Fruit fly (Drosophila melanogaster): ENCODE results near the gene CG42238.

CG42238 gene

DNA sequence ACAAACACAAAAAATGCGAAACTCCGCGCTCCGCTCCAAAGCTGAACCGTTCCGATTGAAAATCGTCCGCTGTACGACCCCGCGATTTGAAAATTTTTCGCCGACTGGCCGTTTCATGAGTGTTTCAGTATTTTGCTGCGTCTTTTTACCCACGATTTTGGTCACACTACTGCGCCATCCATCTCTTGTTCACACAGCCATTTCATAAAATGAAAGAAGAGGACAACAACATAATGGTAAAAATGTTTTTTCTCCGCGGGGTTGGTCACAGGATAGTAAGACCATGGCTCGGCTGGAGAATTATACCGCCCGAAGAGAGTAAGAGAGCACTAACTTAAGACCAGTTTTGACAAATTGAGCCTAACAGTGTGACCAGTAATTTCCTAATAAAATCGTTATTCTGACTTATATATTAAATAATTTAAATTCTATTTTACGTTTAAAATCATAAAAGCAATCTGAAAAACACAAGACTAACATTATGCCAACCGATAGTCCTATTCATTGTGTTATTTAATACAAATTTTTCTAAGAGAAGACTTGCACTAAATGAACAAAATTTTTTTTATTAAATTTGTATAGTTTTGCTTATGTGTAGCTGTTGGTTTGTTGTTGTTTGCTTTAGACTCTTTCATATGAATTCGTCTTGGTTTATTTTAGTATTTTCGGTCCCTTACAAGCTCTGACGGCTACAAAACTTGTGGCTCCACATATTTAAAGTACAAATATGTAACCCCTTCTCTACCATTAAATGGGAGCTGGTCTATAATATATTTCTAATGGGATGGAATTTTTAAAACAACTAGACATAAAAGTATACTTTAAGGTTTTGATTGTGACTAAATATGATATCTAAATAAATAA, at the start of gene CG42238:
CG42238 (minus strand) TSS at position 292 of the 864 bp plus-strand sequence.
- no peak for TF ChIP-seq CG17801 (GFP tag; optimal IDR thresholded peaks at IDR 0.05; ENCODE audit: partially characterized antibody)

DNA sequence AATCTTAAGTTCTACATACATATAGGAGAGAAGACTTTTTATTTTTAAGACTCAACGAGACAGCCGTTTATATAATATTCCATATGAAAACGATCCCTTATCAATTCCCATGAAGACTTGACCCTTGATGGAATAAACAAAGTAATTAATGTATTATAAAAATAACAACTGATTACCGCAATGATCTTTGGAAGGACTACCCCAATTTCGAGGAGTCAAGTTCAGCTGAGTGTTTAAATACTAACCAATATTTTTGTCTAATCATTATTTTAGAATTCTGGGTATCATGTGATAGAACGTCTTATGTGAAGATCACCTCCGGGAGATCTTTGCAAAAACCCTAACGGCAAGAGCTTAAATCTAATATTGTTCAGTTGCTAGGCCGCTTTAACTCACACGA, 45.9 kb upstream of the CG42238 start:
- no peak for TF ChIP-seq CG17801 (GFP tag; optimal IDR thresholded peaks at IDR 0.05; ENCODE audit: partially characterized antibody)

DNA sequence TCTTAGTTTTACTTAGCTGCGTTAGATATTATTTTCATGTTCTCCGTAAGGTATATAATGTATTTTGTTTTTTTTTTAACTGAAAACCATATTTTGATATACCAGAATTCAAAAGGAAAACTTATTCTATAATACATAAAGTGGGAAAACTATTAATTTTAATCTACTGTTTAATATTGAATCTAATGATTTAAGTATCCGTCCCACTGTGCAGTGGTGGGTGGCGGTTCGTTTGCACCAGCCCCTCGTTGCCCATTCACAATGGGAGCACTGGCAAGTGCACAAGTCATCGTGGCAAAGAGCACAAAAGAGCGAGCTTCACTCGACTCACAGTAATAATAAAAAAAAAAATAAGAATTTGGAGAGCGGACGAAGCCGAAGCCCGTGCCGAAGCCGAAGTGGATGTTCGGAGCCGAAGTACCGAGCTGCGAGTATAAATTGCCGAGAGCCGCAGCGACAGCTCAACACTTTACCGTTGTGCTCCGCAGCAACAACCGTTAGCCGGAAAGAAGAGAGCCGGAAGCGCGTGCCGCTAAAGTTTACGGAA, 44.6 kb upstream of the CG42238 start, which contains the start of gene CG34136:
CG34136 (plus strand) TSS at position 475 of the 547 bp plus-strand sequence.
- peak; percentile 74 for TF ChIP-seq CG17801 (GFP tag; optimal IDR thresholded peaks at IDR 0.05; ENCODE audit: partially characterized antibody)

DNA sequence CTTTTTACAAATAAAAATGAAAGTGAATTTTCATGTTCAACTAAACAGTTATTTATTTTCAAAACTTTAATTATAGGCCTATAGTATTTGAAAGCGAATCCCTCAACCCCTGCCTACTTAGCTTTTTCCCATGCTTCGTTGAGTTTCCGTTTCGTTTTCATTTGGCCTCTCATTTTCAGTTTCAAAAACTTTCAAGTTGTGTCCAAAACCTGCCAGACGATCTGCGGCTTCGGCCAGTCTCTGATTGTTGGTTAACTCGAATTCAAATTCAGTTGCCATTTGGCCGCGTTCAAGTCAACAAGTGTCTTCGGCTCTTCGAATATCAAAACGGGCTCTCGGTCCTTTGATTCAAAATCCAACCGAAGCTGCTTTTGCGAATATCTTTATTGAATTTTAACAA, 39.0 kb upstream of the CG42238 start, which contains the start of gene CG14397:
CG14397 (plus strand) TSS at position 270 of the 400 bp plus-strand sequence.
- no peak for TF ChIP-seq CG17801 (GFP tag; optimal IDR thresholded peaks at IDR 0.05; ENCODE audit: partially characterized antibody)

DNA sequence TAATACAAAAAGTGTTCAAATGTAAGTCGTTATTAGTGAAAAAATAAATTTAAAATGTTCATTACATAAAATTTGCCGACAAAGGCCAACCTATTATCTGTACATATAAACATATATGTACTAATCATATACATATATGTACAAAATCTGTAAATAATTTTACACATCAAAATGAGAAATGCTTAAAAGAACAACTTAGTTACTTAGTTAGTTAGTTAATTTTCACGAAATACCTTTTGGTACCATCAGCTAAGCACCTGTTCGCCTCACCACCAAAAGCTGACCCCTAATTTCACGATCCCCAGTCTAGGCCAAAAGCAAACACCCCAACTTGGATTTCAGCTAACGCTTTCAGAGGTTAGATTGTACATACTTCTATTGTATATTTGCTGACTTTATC, 37.1 kb upstream of the CG42238 start, which contains the start of gene CG9259:
CG9259 (plus strand) TSS at position 301 of the 400 bp plus-strand sequence.
- no peak for TF ChIP-seq CG17801 (GFP tag; optimal IDR thresholded peaks at IDR 0.05; ENCODE audit: partially characterized antibody)

DNA sequence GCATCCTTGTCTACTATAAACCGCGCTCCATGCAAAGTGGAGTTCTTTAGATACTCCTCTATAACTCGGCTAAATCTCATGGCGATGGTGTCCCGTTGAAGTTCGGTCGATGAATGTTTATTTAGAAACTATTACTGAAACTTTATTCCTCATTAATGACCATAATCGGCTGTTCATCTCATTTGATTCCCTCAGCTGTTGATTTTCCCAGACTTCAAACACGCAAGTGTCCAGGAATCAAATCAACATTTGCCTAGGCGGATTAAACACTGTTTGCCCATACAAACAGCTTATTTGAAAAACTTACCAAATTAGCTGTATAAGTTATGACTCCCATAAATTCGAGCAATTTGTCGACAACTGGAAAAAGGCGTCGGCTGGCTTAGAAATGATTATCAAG, 36.7 kb upstream of the CG42238 start, which contains the start of gene ppk13:
ppk13 (minus strand) TSS at position 101 of the 400 bp plus-strand sequence.
- TF ChIP-seq CG17801 (GFP tag; optimal IDR thresholded peaks at IDR 0.05; ENCODE audit: partially characterized antibody) = no peak

DNA sequence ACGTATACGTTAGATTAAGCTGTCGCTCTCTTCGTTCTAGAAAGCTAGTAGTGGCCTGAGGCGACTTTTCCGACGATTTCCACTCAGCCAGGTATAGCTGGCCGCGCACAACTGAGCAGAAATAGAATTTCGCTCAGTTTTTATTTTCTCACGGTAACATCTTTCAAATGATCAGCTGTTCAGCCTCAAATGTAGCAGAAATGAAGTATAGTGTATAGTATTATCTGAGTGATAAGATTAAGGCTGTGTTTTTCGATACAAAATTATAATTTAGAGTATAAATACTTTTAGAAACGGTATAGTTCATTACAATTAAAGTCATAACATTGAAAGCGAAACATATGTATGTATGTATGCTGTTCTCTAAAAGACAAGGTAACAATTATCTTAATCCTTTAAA, 34.4 kb upstream of the CG42238 start, which contains the start of gene CG33509:
CG33509 (minus strand) TSS at position 101 of the 400 bp plus-strand sequence.
- no peak for TF ChIP-seq CG17801 (GFP tag; optimal IDR thresholded peaks at IDR 0.05; ENCODE audit: partially characterized antibody)

DNA sequence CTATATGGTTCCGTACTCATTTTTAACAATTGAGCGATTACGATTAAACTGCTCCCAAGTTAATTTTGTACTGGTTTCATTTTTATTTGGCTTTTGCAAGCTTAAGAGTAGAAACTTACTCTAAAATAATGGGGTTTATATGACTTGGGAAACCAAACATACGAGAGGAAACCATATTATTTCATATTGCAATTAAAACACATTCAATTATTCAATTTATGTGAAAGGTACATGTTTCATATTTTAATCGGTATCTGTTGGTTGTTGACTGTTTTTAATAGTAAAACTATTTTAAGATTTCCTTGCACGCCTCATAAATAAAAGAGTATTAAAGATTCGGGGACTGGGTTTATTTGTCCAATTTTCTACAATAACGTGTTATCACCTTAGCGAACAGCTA, 32.3 kb upstream of the CG42238 start, which contains the start of gene CG33510:
CG33510 (minus strand) TSS at position 59 of the 400 bp plus-strand sequence.
- TF ChIP-seq CG17801 (GFP tag; optimal IDR thresholded peaks at IDR 0.05; ENCODE audit: partially characterized antibody) = no peak

DNA sequence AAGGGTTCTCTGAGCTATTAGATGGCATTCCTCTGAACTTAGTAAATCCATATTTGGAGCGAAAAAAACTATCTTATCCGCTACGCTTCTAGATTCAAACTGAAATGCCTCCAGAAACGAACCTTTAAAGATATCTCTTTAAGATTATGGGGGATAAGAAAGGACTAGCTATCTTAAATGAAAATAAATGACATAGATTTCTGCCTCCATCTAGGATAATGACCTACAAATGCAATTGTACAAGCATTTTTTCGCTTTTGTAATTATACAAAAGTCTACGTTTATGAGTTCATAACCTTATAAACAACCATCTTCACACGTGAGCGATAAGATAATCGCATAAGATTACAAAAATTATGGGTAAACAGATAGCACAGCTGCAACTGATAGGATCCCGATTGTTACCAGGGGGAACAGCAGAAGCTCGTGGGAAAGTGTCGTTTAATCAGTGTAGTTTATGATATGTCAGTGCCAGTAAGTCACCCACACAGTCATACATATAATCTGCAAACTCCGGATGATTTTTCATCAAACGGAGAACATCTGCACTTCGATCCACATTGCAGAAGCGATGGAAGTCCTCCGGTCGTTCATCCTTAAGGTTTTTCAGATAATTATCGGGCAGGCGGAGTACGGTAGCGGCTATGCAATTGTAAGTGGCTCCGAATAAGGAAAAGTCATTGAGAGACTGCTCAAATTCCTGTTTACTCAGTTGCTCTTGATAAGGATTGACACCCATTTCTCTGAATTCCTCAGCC, 30.7 kb upstream of the CG42238 start, which contains the start of gene CG33511:
CG33511 (minus strand) TSS at position 51 of the 758 bp plus-strand sequence.
- TF ChIP-seq CG17801 (GFP tag; optimal IDR thresholded peaks at IDR 0.05; ENCODE audit: partially characterized antibody) = no peak

DNA sequence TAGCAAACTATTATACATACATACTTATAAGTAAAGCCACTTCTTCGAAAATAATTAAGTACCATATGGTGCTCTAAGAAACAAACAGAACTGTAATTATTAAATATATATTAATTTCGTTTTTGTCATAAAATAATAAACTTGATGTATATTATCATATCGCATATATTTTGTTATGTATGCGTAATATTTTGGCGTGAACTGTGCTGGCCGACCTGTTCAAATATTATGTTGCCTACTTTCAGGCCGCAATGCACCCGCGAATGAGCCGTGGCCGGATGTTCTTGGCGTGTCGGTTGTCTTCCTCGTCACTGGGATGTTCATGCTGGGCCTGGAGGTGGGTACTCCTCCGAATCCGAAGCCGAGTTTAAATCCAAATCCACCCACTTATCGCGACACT, 25.9 kb upstream of the CG42238 start:
- no peak for TF ChIP-seq CG17801 (GFP tag; optimal IDR thresholded peaks at IDR 0.05; ENCODE audit: partially characterized antibody)

DNA sequence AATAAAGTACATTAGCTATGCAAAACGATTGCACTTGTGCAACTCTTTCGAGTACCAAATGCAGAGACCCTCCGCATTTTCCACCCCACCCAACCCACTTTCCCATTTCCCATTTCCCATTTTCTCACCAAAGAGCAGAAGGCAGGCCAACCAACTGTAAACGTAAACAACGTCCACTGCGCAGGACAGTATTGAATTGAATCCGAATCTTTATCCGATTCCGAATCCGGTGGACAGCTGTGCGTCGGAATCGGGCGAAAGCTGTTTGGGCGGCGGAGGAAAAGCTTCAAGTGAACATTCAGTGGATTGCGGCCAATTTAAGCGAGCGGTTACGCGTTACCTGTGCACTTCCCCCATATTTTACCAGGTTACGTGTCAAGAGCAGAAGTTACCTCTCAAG, 23.1 kb upstream of the CG42238 start, which contains the start of gene tadr:
tadr (plus strand) TSS at position 301 of the 400 bp plus-strand sequence.
- no peak for TF ChIP-seq CG17801 (GFP tag; optimal IDR thresholded peaks at IDR 0.05; ENCODE audit: partially characterized antibody)

DNA sequence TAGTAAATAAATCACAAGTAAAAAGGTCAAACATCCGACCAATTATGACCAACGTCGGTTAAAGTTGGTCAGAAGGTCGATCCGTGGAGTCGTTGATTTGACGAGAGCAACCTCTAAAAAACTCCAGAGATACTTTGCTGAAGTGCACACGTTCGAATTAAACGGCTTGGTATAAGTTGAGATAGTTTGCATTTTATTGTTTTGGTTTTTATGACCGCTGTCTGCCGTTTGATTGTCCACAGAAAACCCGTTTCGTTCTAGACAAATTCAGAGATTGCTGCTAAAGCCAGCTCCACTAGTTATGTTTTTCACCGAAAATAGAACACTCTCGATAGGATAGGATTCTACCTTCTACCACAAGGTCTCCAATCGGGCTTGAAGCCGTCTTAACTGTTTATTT, 21.9 kb upstream of the CG42238 start:
- TF ChIP-seq CG17801 (GFP tag; optimal IDR thresholded peaks at IDR 0.05; ENCODE audit: partially characterized antibody) = no peak

DNA sequence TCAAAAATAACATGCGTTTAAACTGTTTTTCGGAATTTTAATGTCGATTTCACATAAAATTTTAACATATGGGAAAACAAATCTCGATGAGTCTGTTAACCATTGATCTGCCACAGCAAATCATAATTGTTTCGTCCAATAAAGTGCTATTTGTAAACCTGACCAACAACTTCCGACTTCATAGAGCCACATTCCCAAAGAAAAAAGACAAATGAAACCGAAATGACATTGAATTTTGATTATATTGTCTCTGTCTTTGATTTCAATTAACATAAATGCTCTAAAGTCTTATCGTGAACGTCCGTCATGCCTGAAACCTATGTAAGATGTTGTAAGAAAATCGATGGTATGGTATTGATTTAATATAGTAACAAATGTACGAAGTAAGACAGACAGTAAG, 21.3 kb upstream of the CG42238 start:
- no peak for TF ChIP-seq CG17801 (GFP tag; optimal IDR thresholded peaks at IDR 0.05; ENCODE audit: partially characterized antibody)

DNA sequence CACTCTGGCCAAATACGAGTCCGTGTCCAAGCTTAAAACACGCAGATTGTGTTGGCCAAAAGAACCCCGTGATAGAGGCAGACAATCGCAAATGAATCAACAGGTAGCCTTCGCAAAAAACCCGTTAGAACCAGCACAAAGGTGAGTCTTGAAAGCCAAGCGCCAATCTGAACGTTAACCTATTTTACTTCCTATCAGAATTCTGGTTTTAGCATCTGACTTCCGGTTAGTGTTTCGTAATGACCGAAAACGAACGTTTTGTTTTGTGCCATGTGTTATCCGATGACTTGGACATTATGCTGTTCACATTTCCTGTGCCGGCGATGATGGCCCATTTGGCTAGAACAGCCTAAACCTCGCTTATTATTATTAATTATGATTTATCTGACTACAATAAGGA, 20.4 kb upstream of the CG42238 start:
- TF ChIP-seq CG17801 (GFP tag; optimal IDR thresholded peaks at IDR 0.05; ENCODE audit: partially characterized antibody) = no peak

DNA sequence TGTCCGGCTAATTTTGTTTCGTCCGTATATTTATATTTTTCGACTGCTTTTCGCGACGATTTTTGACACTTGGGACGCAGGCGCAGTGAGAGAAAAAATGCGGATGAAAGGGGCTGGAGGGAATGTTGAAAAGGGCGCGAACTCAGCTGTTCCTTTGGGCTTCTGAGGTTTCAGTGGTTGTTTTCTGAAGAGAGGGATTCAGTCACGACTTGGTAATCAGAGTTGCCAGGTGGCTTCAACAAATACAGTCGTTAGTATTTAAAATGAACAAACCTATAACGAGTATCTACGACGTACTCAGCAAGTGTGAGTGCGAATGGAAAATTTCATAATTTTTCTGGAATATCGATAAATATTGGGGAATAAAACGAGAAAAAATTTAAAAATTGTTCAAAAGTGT, 19.5 kb upstream of the CG42238 start, which contains the start of gene CG9265:
CG9265 (minus strand) TSS at position 68 of the 400 bp plus-strand sequence.
- no peak for TF ChIP-seq CG17801 (GFP tag; optimal IDR thresholded peaks at IDR 0.05; ENCODE audit: partially characterized antibody)

All from ovary, adult (tissue).